Worm (Caenorhabditis elegans): ENCODE data around the gene T11F9.1.

- TF ChIP-seq F39B2.1 (GFP tag; IDR thresholded peaks at IDR 0.05) (no peak), ztf-3 (GFP tag; optimal IDR thresholded peaks at IDR 0.05) (no peak), ama-1 (optimal IDR thresholded peaks at IDR 0.05) (no peak), ama-1 (GFP tag; optimal IDR thresholded peaks at IDR 0.05) (no peak), lir-1 (GFP tag; conservative IDR thresholded peaks at IDR 0.05) (no peak), F52B5.7 (tag; optimal IDR thresholded peaks at IDR 0.05) (no peak), egrh-3 (GFP tag; IDR thresholded peaks at IDR 0.05) (no peak), dpl-1 (GFP tag; optimal IDR thresholded peaks at IDR 0.05) (no peak), nfya-2 (GFP tag; IDR thresholded peaks at IDR 0.05) (no peak)
These were observed 41.6 kb downstream of the T11F9.1 start for ce11 chrV:11500980-11501379.

Measured in whole organism, young adult.